Worm (Caenorhabditis elegans) whole organism, young adult: ENCODE data around the gene nape-2.

Experiments used
- F57A8.1 ChIP-seq: fragments of 200-800 bp; sonication (Bioruptor generic); optimal IDR thresholded peaks from 2 replicates; lab custom pipeline; 2018; ENCODE audit warnings: mild to moderate bottlenecking, missing genetic modification characterization, moderate library complexity, missing compliant biosample characterization
- T07F8.4 ChIP-seq: sonication (generic microtip); optimal IDR thresholded peaks from 2 replicates; lab custom pipeline; 2016; ENCODE audit warnings: mild to moderate bottlenecking, missing genetic modification characterization, moderate library complexity, missing compliant biosample characterization
- lin-54 ChIP-seq: fragments of 200-800 bp; sonication (Bioruptor generic); optimal IDR thresholded peaks from 2 replicates; lab custom pipeline; 2018; ENCODE audit warnings: mild to moderate bottlenecking, missing genetic modification characterization, missing compliant biosample characterization
- snpc-3.4 ChIP-seq: sonication (generic microtip); optimal IDR thresholded peaks from 2 replicates; lab custom pipeline; 2017; ENCODE audit warnings: missing genetic modification characterization, mild to moderate bottlenecking, missing compliant biosample characterization, antibody characterized with exemption, moderate library complexity, missing genotype, missing genetic modification reagents

- TF ChIP-seq F57A8.1 (no peak), T07F8.4 (tag; lab: Kevin White, UChicago) (no peak), snpc-3.4 (tag; lab: Kevin White, UChicago) (no peak), lin-54 (GFP tag; lab: Kevin White, UChicago) (no peak)
These were observed 5.0 kb upstream of the nape-2 start, which contains the start of gene siah-1 for ce11 chrIV:3743748-3744147.
